Worm (Caenorhabditis elegans): ENCODE data around the gene W02H5.19.
A peak's percentile ranks its signal among the peaks of the same experiment; 100 is the strongest.

Gene W02H5.19

DNA sequence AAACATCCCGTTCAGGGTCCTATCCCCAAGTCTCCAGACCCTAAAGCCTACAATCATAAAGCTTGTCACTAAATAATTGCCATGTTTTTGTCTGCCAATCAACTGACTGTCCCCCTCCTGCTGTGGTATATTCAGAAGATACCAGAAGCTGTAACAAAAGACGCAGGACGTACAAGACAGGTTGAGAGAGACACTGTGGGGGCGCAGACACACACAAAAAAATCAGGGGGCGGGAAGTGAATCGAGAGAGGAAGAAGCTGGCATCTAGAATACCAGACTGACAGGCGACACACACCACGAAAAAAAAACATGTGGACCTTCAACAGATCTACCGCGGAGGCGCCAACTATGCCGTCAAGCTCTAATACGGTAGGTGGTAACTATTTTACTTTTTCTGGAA is 32.5 kb downstream of the W02H5.19 start, which contains the start of gene kel-8:
Gene kel-8 (plus strand): TSS at position 301 of the 400 bp plus-strand sequence.
- TF ChIP-seq ztf-18 (tag; optimal IDR thresholded peaks at IDR 0.05), result no peak
- 0 out of 2 replicates have a peak, but pooled peaks have one; percentile 39 for TF ChIP-seq madf-3 (GFP tag; IDR thresholded peaks at IDR 0.05)

DNA sequence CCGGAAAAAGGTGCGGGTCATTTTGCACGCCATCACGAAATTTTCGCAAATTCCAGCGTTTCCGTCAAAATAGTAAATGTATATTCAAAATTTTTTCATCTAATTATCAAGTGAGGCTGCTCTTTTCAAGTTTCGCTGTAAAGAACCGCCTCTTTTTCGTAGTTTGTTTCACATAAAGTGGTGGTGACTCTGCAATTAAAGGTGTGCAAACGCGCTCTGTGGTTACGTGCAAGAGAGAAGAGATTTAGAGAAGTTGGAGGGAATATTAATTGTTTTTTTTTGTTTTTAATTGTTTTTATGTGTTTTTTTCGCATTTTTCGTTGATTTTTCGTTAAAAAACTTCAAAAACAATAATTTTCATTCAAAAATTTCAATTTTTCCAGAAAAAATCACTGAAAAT is 33.9 kb downstream of the W02H5.19 start, which contains the start of gene W02G9.3:
Gene W02G9.3 (plus strand): TSS at position 384 of the 400 bp plus-strand sequence.
- TF ChIP-seq aptf-2 (GFP tag; conservative IDR thresholded peaks at IDR 0.05), result no peak
- TF ChIP-seq lsl-1 (GFP tag; optimal IDR thresholded peaks at IDR 0.05), result peak; percentile 58
- peak; percentile 48 for TF ChIP-seq K12H6.12 (tag; optimal IDR thresholded peaks at IDR 0.05)
- peak; percentile 57 for TF ChIP-seq dpl-1 (GFP tag; optimal IDR thresholded peaks at IDR 0.05)
- no peak for TF ChIP-seq egl-18 (GFP tag; IDR thresholded peaks at IDR 0.05)
- TF ChIP-seq T07F8.4 (tag; optimal IDR thresholded peaks at IDR 0.05), result no peak
- TF ChIP-seq ceh-100 (GFP tag; IDR thresholded peaks at IDR 0.05), result peak; percentile 92
- TF ChIP-seq Y53G8AR.9 (GFP tag; conservative IDR thresholded peaks at IDR 0.05), result no peak
- no peak for TF ChIP-seq lin-26 (GFP tag; IDR thresholded peaks at IDR 0.05)
- TF ChIP-seq B0336.3 (GFP tag; IDR thresholded peaks at IDR 0.05), result no peak
- TF ChIP-seq dpff-1 (tag; optimal IDR thresholded peaks at IDR 0.05), result no peak
- peak; percentile 63 for TF ChIP-seq snpc-3.4 (tag; optimal IDR thresholded peaks at IDR 0.05)
- no peak for TF ChIP-seq ztf-6 (GFP tag; IDR thresholded peaks at IDR 0.05)
- peak; percentile 1 for TF ChIP-seq him-1 (tag; optimal IDR thresholded peaks at IDR 0.05)
- peak; percentile 19; the same call in 1 of the 2 replicates for TF ChIP-seq K11D2.4 (GFP tag; IDR thresholded peaks at IDR 0.05)
- TF ChIP-seq mxl-1 (tag; optimal IDR thresholded peaks at IDR 0.05), result no peak
- TF ChIP-seq rcor-1 (GFP tag; IDR thresholded peaks at IDR 0.05), result peak; percentile 48; the same call in 1 of the 2 replicates
- no peak for TF ChIP-seq nfya-1 (tag; optimal IDR thresholded peaks at IDR 0.05; ENCODE audit: borderline replicate concordance, insufficient read depth)
- no peak for TF ChIP-seq ceh-79 (tag; optimal IDR thresholded peaks at IDR 0.05)
- TF ChIP-seq B0035.1 (tag; optimal IDR thresholded peaks at IDR 0.05), result no peak
- TF ChIP-seq Y56A3A.18 (GFP tag; IDR thresholded peaks at IDR 0.05), result no peak
- peak; percentile 60 for TF ChIP-seq F23B12.7 (tag; optimal IDR thresholded peaks at IDR 0.05; ENCODE audit: insufficient read depth)
- TF ChIP-seq F33H1.4 (GFP tag; IDR thresholded peaks at IDR 0.05), result peak; percentile 46; the same call in 1 of the 2 replicates
- no peak for TF ChIP-seq pha-4 (tag; optimal IDR thresholded peaks at IDR 0.05)
- no peak for TF ChIP-seq C17E4.6 (GFP tag; IDR thresholded peaks at IDR 0.05)
- TF ChIP-seq aptf-3 (GFP tag; IDR thresholded peaks at IDR 0.05), result no peak
- TF ChIP-seq D2030.7 (GFP tag; IDR thresholded peaks at IDR 0.05), result peak; percentile 81
- TF ChIP-seq ceh-27 (GFP tag; optimal IDR thresholded peaks at IDR 0.05), result peak; percentile 51
- TF ChIP-seq fkh-3 (tag; optimal IDR thresholded peaks at IDR 0.05), result no peak
- no peak for TF ChIP-seq ztf-18 (tag; optimal IDR thresholded peaks at IDR 0.05)
- peak; percentile 58 for TF ChIP-seq tbp1 (GFP tag; optimal IDR thresholded peaks at IDR 0.05)
- TF ChIP-seq cebp-1 (GFP tag; IDR thresholded peaks at IDR 0.05), result no peak
- TF ChIP-seq cebp-1 (tag; optimal IDR thresholded peaks at IDR 0.05), result peak; percentile 41
- TF ChIP-seq snpc-1.3 (tag; optimal IDR thresholded peaks at IDR 0.05; ENCODE audit: insufficient read depth), result peak; percentile 55
- no peak for TF ChIP-seq madf-8 (GFP tag; conservative IDR thresholded peaks at IDR 0.05)
- no peak for TF ChIP-seq ceh-40 (GFP tag; IDR thresholded peaks at IDR 0.05)
- TF ChIP-seq ceh-91 (GFP tag; IDR thresholded peaks at IDR 0.05), result peak; percentile 44; the same call in 1 of the 2 replicates
- TF ChIP-seq dox-1 (GFP tag; IDR thresholded peaks at IDR 0.05), result peak; percentile 64; the same call in 1 of the 2 replicates
- TF ChIP-seq ztf-26 (tag; optimal IDR thresholded peaks at IDR 0.05), result no peak
- TF ChIP-seq hmg-1.2 (GFP tag; IDR thresholded peaks at IDR 0.05), result peak; percentile 99
- TF ChIP-seq F55B11.4 (tag; optimal IDR thresholded peaks at IDR 0.05; ENCODE audit: borderline replicate concordance, insufficient read depth), result no peak
- no peak for TF ChIP-seq ekl-4 (GFP tag; IDR thresholded peaks at IDR 0.05)
- no peak for TF ChIP-seq ceh-58 (GFP tag; IDR thresholded peaks at IDR 0.05)
- TF ChIP-seq Y53F4B.3 (GFP tag; IDR thresholded peaks at IDR 0.05), result no peak
- TF ChIP-seq let-607 (tag; optimal IDR thresholded peaks at IDR 0.05), result peak in 1 of 2 experiments; percentile 15
